Worm (Caenorhabditis elegans) whole organism, midembryonic: ENCODE data around the gene C35C5.8.
A peak's percentile ranks its signal among the peaks of the same experiment; 100 is the strongest.

Source experiments
- T22C8.4 ChIP-seq: fragments of 200-800 bp; sonication (Bioruptor generic); IDR thresholded peaks from 2 replicates; pipeline ENCODE4 v1.3.6; 2022; ENCODE audit warnings: missing genetic modification characterization, missing compliant biosample characterization
- cog-1 ChIP-seq: sonication (generic microtip); optimal IDR thresholded peaks from 2 replicates; lab custom pipeline; 2016; ENCODE audit warnings: missing genetic modification characterization, missing compliant biosample characterization
- flt-1 ChIP-seq: fragments of 200-800 bp; sonication (Bioruptor generic); IDR thresholded peaks from 2 replicates; pipeline ENCODE4 v1.3.6; 2022; ENCODE audit warnings: missing genetic modification characterization, missing compliant biosample characterization
- klf-2 ChIP-seq: fragments of 200-800 bp; sonication (Bioruptor generic); conservative IDR thresholded peaks from 2 replicates; pipeline ENCODE4 v1.3.6; 2022; ENCODE audit warnings: missing genetic modification reagents, missing genetic modification characterization, missing compliant biosample characterization
- med-1 ChIP-seq: sonication (generic microtip); optimal IDR thresholded peaks from 2 replicates; lab custom pipeline; 2017; ENCODE audit warnings: missing genetic modification characterization, mild to moderate bottlenecking, missing compliant biosample characterization, antibody characterized with exemption, missing genetic modification reagents; ENCODE audit not compliant: insufficient read depth
- ref-1 ChIP-seq: fragments of 200-800 bp; sonication (Bioruptor generic); conservative IDR thresholded peaks from 2 replicates; pipeline ENCODE4 v1.3.6; 2022; ENCODE audit warnings: missing genetic modification reagents, missing genetic modification characterization, missing compliant biosample characterization
- tab-1 ChIP-seq: fragments of 200-800 bp; sonication (Bioruptor generic); IDR thresholded peaks from 2 replicates; pipeline ENCODE4 v1.3.6; 2022; ENCODE audit warnings: missing genetic modification characterization, missing compliant biosample characterization
- ztf-23 ChIP-seq: fragments of 200-800 bp; sonication (Bioruptor generic); IDR thresholded peaks from 2 replicates; pipeline ENCODE4 v1.3.6; 2022; ENCODE audit warnings: missing genetic modification reagents, missing genetic modification characterization, missing compliant biosample characterization
- ztf-29 ChIP-seq: fragments of 200-800 bp; sonication (Bioruptor generic); IDR thresholded peaks from 2 replicates; pipeline ENCODE4 v1.3.6; 2022; ENCODE audit warnings: missing genetic modification reagents, missing genetic modification characterization, missing compliant biosample characterization

C35C5.8 gene

ce11 chrX:11576429-11577088 lies 43.2 kb downstream of the C35C5.8 start:
- TF ChIP-seq flt-1 (0 out of 2 replicates have a peak, but pooled peaks have one; percentile 32), klf-2 (GFP tag; lab: Robert Waterston, UW) (no peak), med-1 (GFP tag; lab: Kevin White, UChicago) (no peak), ref-1 (GFP tag; lab: Robert Waterston, UW) (no peak)

- no peak for TF ChIP-seq cog-1 (tag; lab: Kevin White, UChicago)
- no peak for TF ChIP-seq ztf-23 (GFP tag; lab: Robert Waterston, UW)
- no peak for TF ChIP-seq T22C8.4
- no peak for TF ChIP-seq med-1 (GFP tag; lab: Kevin White, UChicago)
- TF ChIP-seq tab-1 = no peak
- TF ChIP-seq klf-2 (GFP tag; lab: Robert Waterston, UW) = no peak
- no peak for TF ChIP-seq ztf-29
- TF ChIP-seq flt-1 = no peak
- no peak for TF ChIP-seq ref-1 (GFP tag; lab: Robert Waterston, UW)
Measured at ce11 chrX:11585375-11585774, 52.0 kb downstream of the C35C5.8 start, which contains the start of gene abts-2. Gene abts-2 (plus strand): TSS chrX:11585675.

DNA sequence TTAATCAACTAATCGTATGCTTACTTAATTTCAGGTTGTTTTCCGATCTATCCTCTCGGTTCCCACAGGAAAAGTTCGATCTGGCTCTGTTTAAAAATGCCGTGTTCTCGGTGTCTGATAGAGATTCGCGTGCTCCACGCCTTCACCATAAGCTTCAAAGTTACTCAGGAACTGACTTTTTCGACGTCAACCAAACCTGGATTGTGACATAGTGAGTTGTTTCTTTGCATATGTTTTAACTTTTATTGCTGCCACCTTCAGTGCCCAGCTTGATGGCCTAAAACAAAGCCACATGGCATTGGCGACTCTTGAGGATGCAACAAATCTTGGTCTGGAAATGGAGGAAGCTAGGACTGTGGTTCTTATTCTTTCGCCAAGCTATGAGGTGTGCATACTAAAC lies 52.5 kb downstream of the C35C5.8 start:
- TF ChIP-seq med-1 (GFP tag; lab: Kevin White, UChicago) = no peak
- no peak for TF ChIP-seq T22C8.4
- no peak for TF ChIP-seq ztf-29
- TF ChIP-seq klf-2 (GFP tag; lab: Robert Waterston, UW) = no peak
- no peak for TF ChIP-seq flt-1
- no peak for TF ChIP-seq ztf-23 (GFP tag; lab: Robert Waterston, UW)
- TF ChIP-seq ref-1 (GFP tag; lab: Robert Waterston, UW) = no peak
- TF ChIP-seq tab-1 = no peak
- no peak for TF ChIP-seq cog-1 (tag; lab: Kevin White, UChicago)
